Worm (Caenorhabditis elegans) whole organism, mixed stage, embryonic: ENCODE measurements around the gene srw-103.

Experiments
- M03D4.4 ChIP-seq: sonication (generic microtip); optimal IDR thresholded peaks from 2 replicates; lab custom pipeline; 2017; ENCODE audit warnings: mild to moderate bottlenecking, missing genetic modification characterization, missing compliant biosample characterization
- bed-3 ChIP-seq: fragments of 200-800 bp; sonication (Bioruptor generic); optimal IDR thresholded peaks from 3 replicates; lab custom pipeline; 2018; ENCODE audit warnings: mild to moderate bottlenecking, missing genetic modification characterization, moderate library complexity, missing compliant biosample characterization
- blmp-1 ChIP-seq: fragments of 150-350 bp; optimal IDR thresholded peaks from 2 replicates; lab custom pipeline; 2014; ENCODE audit warnings: missing biosample characterization, missing genetic modification characterization
- ceh-39 ChIP-seq: fragments of 150-350 bp; optimal IDR thresholded peaks from 2 replicates; lab custom pipeline; 2014; ENCODE audit warnings: missing biosample characterization, missing genetic modification characterization
- ceh-43 ChIP-seq: fragments of 200-800 bp; sonication (Bioruptor generic); optimal IDR thresholded peaks from 2 replicates; lab custom pipeline; 2018; ENCODE audit warnings: mild to moderate bottlenecking, missing genetic modification characterization, moderate library complexity, missing compliant biosample characterization
- ceh-83 ChIP-seq: fragments of 200-800 bp; sonication (Bioruptor generic); optimal IDR thresholded peaks from 2 replicates; lab custom pipeline; 2018; ENCODE audit warnings: mild to moderate bottlenecking, missing genetic modification characterization, missing compliant biosample characterization
- ces-1 ChIP-seq: fragments of 150-350 bp; optimal IDR thresholded peaks from 2 replicates; lab custom pipeline; 2014; ENCODE audit warnings: missing biosample characterization, missing genetic modification reagents, missing genetic modification characterization
- cnd-1 ChIP-seq: fragments of 200-800 bp; sonication (Bioruptor generic); optimal IDR thresholded peaks from 2 replicates; lab custom pipeline; 2018; ENCODE audit warnings: mild to moderate bottlenecking, missing genetic modification characterization, missing compliant biosample characterization
- elt-1 ChIP-seq: sonication (generic microtip); optimal IDR thresholded peaks from 2 replicates; lab custom pipeline; 2017; ENCODE audit warnings: missing genetic modification characterization, mild to moderate bottlenecking, missing compliant biosample characterization, antibody characterized with exemption, moderate library complexity, borderline replicate concordance; ENCODE audit not compliant: insufficient read depth
- elt-3 ChIP-seq: fragments of 150-350 bp; optimal IDR thresholded peaks from 2 replicates; lab custom pipeline; 2014; ENCODE audit warnings: missing biosample characterization, missing genetic modification characterization
- flh-1 ChIP-seq: fragments of 200-800 bp; sonication (Bioruptor generic); optimal IDR thresholded peaks from 2 replicates; lab custom pipeline; 2018; ENCODE audit warnings: mild to moderate bottlenecking, missing genetic modification characterization, moderate library complexity, missing compliant biosample characterization
- ham-2 ChIP-seq: fragments of 200-800 bp; sonication (Bioruptor generic); optimal IDR thresholded peaks from 2 replicates; lab custom pipeline; 2018; ENCODE audit warnings: mild to moderate bottlenecking, missing genetic modification characterization, missing compliant biosample characterization
- hlh-1 ChIP-seq: fragments of 150-350 bp; optimal IDR thresholded peaks from 2 replicates; lab custom pipeline; 2014; ENCODE audit warnings: missing biosample characterization, missing genetic modification reagents, missing genetic modification characterization
- lin-13 ChIP-seq: fragments of 150-350 bp; optimal IDR thresholded peaks from 2 replicates; lab custom pipeline; 2014; ENCODE audit warnings: missing biosample characterization, missing genetic modification characterization
- lin-32 ChIP-seq: fragments of 200-800 bp; sonication (Bioruptor generic); optimal IDR thresholded peaks from 2 replicates; lab custom pipeline; 2018; ENCODE audit warnings: mild to moderate bottlenecking, missing genetic modification characterization, missing compliant biosample characterization
- lsy-2 ChIP-seq: fragments of 150-350 bp; optimal IDR thresholded peaks from 2 replicates; lab custom pipeline; 2014; ENCODE audit warnings: missing biosample characterization, missing genetic modification characterization
- mab-5 ChIP-seq: fragments of 150-350 bp; optimal IDR thresholded peaks from 2 replicates; lab custom pipeline; 2014; ENCODE audit warnings: missing biosample characterization, missing genetic modification characterization
- mep-1 ChIP-seq: fragments of 150-350 bp; optimal IDR thresholded peaks from 2 replicates; lab custom pipeline; 2017; ENCODE audit warnings: missing biosample characterization, missing genetic modification reagents, missing genetic modification characterization, inconsistent platforms
- mls-2 ChIP-seq: sonication (generic microtip); optimal IDR thresholded peaks from 2 replicates; lab custom pipeline; 2016; ENCODE audit warnings: mild to moderate bottlenecking, missing genetic modification characterization, moderate library complexity, missing compliant biosample characterization
- nhr-12 ChIP-seq: fragments of 150-350 bp; optimal IDR thresholded peaks from 2 replicates; lab custom pipeline; 2014; ENCODE audit warnings: missing biosample characterization, missing genetic modification characterization
- nhr-2 ChIP-seq: fragments of 150-350 bp; optimal IDR thresholded peaks from 2 replicates; lab custom pipeline; 2014; ENCODE audit warnings: missing biosample characterization, missing genetic modification characterization
- nhr-237 ChIP-seq: fragments of 150-350 bp; optimal IDR thresholded peaks from 2 replicates; lab custom pipeline; 2014; ENCODE audit warnings: missing biosample characterization, missing genetic modification characterization
- nhr-28 ChIP-seq: fragments of 150-350 bp; optimal IDR thresholded peaks from 2 replicates; lab custom pipeline; 2014; ENCODE audit warnings: missing biosample characterization, missing genetic modification characterization
- nhr-76 ChIP-seq: sonication (generic microtip); optimal IDR thresholded peaks from 2 replicates; lab custom pipeline; 2017; ENCODE audit warnings: missing biosample characterization, missing genetic modification characterization
- pha-4 ChIP-seq: fragments of 150-350 bp; optimal IDR thresholded peaks from 2 replicates; lab custom pipeline; 2018; ENCODE audit warnings: missing biosample characterization, missing genetic modification reagents, missing genetic modification characterization
- snpc-4 ChIP-seq: fragments of 150-350 bp; optimal IDR thresholded peaks from 2 replicates; lab custom pipeline; 2014; ENCODE audit warnings: missing biosample characterization, missing genetic modification characterization
- sptf-1 ChIP-seq: sonication (generic microtip); optimal IDR thresholded peaks from 2 replicates; lab custom pipeline; 2017; ENCODE audit warnings: mild to moderate bottlenecking, missing genetic modification characterization, moderate library complexity, missing compliant biosample characterization
- tbx-8 ChIP-seq: fragments of 200-800 bp; sonication (Bioruptor generic); optimal IDR thresholded peaks from 2 replicates; lab custom pipeline; 2018; ENCODE audit warnings: mild to moderate bottlenecking, missing genetic modification characterization, moderate library complexity, missing compliant biosample characterization
- unc-39 ChIP-seq: fragments of 150-350 bp; optimal IDR thresholded peaks from 2 replicates; lab custom pipeline; 2014; ENCODE audit warnings: missing biosample characterization, missing genetic modification characterization
- unc-62 ChIP-seq: fragments of 150-350 bp; optimal IDR thresholded peaks from 2 replicates; lab custom pipeline; 2014; ENCODE audit warnings: missing biosample characterization, missing genetic modification reagents, missing genetic modification characterization
- zip-8 ChIP-seq: fragments of 150-350 bp; optimal IDR thresholded peaks from 2 replicates; lab custom pipeline; 2014; ENCODE audit warnings: missing biosample characterization, missing genetic modification characterization
- ztf-11 ChIP-seq: fragments of 150-350 bp; optimal IDR thresholded peaks from 2 replicates; lab custom pipeline; 2014; ENCODE audit warnings: missing biosample characterization, missing genetic modification characterization

Gene srw-103

ce11 chrV:1752496-1752895 is 35.5 kb downstream of the srw-103 start, which contains the start of gene ZK697.1:
ZK697.1 (plus strand) TSS chrV:1752796.
- TF ChIP-seq mls-2 (tag; lab: Kevin White, UChicago) (no peak), flh-1 (no peak), sptf-1 (tag; lab: Kevin White, UChicago) (no peak), pha-4 (tag; lab: Kevin White, UChicago) (no peak), nhr-12 (no peak), hlh-1 (tag; lab: Kevin White, UChicago) (no peak), elt-3 (tag; lab: Kevin White, UChicago) (no peak), unc-39 (tag; lab: Kevin White, UChicago) (no peak), zip-8 (tag; lab: Kevin White, UChicago) (no peak), nhr-28 (no peak), cnd-1 (tag; lab: Kevin White, UChicago) (no peak), nhr-237 (tag; lab: Kevin White, UChicago) (no peak), mep-1 (no peak), bed-3 (GFP tag; lab: Kevin White, UChicago) (no peak), unc-62 (GFP tag; lab: Kevin White, UChicago) (no peak), lin-32 (no peak), lsy-2 (tag; lab: Kevin White, UChicago) (no peak), mab-5 (no peak)

ce11 chrV:1755589-1755988 is 38.6 kb downstream of the srw-103 start, which contains the start of gene ZK697.14:
ZK697.14 (minus strand) TSS chrV:1755689.
- TF ChIP-seq ham-2 (GFP tag; lab: Kevin White, UChicago) = no peak
- no peak for TF ChIP-seq mep-1
- no peak for TF ChIP-seq unc-62 (GFP tag; lab: Kevin White, UChicago)
- no peak for TF ChIP-seq ceh-43 (GFP tag; lab: Kevin White, UChicago)
- no peak for TF ChIP-seq blmp-1 (tag; lab: Kevin White, UChicago)
- TF ChIP-seq cnd-1 (tag; lab: Kevin White, UChicago) = no peak
- no peak for TF ChIP-seq lsy-2 (tag; lab: Kevin White, UChicago)
- TF ChIP-seq bed-3 (GFP tag; lab: Kevin White, UChicago) = no peak
- no peak for TF ChIP-seq nhr-76
- no peak for TF ChIP-seq lin-13 (tag; lab: Kevin White, UChicago)
- no peak for TF ChIP-seq tbx-8 (GFP tag; lab: Kevin White, UChicago)
- TF ChIP-seq ceh-83 (GFP tag; lab: Kevin White, UChicago) = no peak
- TF ChIP-seq snpc-4 (tag; lab: Kevin White, UChicago) = no peak
- TF ChIP-seq elt-1 = no peak
- TF ChIP-seq zip-8 (tag; lab: Kevin White, UChicago) = no peak
- no peak for TF ChIP-seq M03D4.4 (tag; lab: Kevin White, UChicago)
- no peak for TF ChIP-seq sptf-1 (tag; lab: Kevin White, UChicago)
- no peak for TF ChIP-seq hlh-1 (tag; lab: Kevin White, UChicago)
- no peak for TF ChIP-seq nhr-2 (tag; lab: Kevin White, UChicago)
- TF ChIP-seq, all 35 proteins: peak for 0

ce11 chrV:1756099-1756498 is 39.1 kb downstream of the srw-103 start:
- TF ChIP-seq ztf-11 (no peak), ces-1 (GFP tag; lab: Kevin White, UChicago) (no peak), ceh-39 (tag; lab: Kevin White, UChicago) (no peak), nhr-76 (no peak)

- TF ChIP-seq nhr-12 = no peak
- no peak for TF ChIP-seq elt-3 (tag; lab: Kevin White, UChicago)
- no peak for TF ChIP-seq M03D4.4 (tag; lab: Kevin White, UChicago)
- no peak for TF ChIP-seq flh-1
- no peak for TF ChIP-seq ceh-43 (GFP tag; lab: Kevin White, UChicago)
Observed at ce11 chrV:1756856-1757255, 39.9 kb downstream of the srw-103 start, which contains the start of gene clec-204. clec-204 (plus strand) TSS chrV:1757156.

ce11 chrV:1760682-1761081 is 43.7 kb downstream of the srw-103 start, which contains the start of gene clec-205:
clec-205 (plus strand) TSS chrV:1760893.
- TF ChIP-seq mep-1 (no peak), mab-5 (no peak), bed-3 (GFP tag; lab: Kevin White, UChicago) (no peak), sptf-1 (tag; lab: Kevin White, UChicago) (no peak), elt-3 (tag; lab: Kevin White, UChicago) (no peak), cnd-1 (tag; lab: Kevin White, UChicago) (no peak), unc-62 (GFP tag; lab: Kevin White, UChicago) (no peak), ces-1 (GFP tag; lab: Kevin White, UChicago) (no peak)
